Worm (Caenorhabditis elegans): ENCODE results near the gene C46E10.3.

ce11 chrII:3724175-3724715, 3.1 kb downstream of the C46E10.3 start, which contains the start of gene C46E10.1:
- TF ChIP-seq akir-1 (GFP tag; optimal IDR thresholded peaks at IDR 0.05) = no peak
- no peak for TF ChIP-seq ceh-58 (GFP tag; IDR thresholded peaks at IDR 0.05)
- no peak for TF ChIP-seq mcd-1 (GFP tag; IDR thresholded peaks at IDR 0.05)
- TF ChIP-seq F39B2.1 (GFP tag; IDR thresholded peaks at IDR 0.05) = no peak
- TF ChIP-seq pha-4 (tag; optimal IDR thresholded peaks at IDR 0.05) = no peak
- TF ChIP-seq F37B4.10 (GFP tag; IDR thresholded peaks at IDR 0.05) = no peak
- TF ChIP-seq let-526 (GFP tag; IDR thresholded peaks at IDR 0.05) = no peak
- no peak for TF ChIP-seq unc-62 (GFP tag; optimal IDR thresholded peaks at IDR 0.05)

Data from whole organism, young adult.